Worm (Caenorhabditis elegans) whole organism, L3 larva: Measurements from ENCODE around the gene cpt-6.

Source experiments
- ama-1 ChIP-seq: fragments of 150-350 bp; optimal IDR thresholded peaks from 2 replicates; lab custom pipeline; 2018
- egl-27 ChIP-seq: sonication (generic microtip); optimal IDR thresholded peaks from 4 replicates; lab custom pipeline; 2017; ENCODE audit warnings: missing biosample characterization, missing genetic modification reagents, missing genetic modification characterization
- fkh-10 ChIP-seq: sonication (generic microtip); optimal IDR thresholded peaks from 2 replicates; lab custom pipeline; 2017; ENCODE audit warnings: missing biosample characterization, missing genetic modification reagents, missing genetic modification characterization
- lin-39 ChIP-seq: fragments of 150-350 bp; optimal IDR thresholded peaks from 2 replicates; lab custom pipeline; 2018; ENCODE audit warnings: missing biosample characterization, missing genetic modification reagents, missing genetic modification characterization
- mdl-1 ChIP-seq: fragments of 150-350 bp; optimal IDR thresholded peaks from 2 replicates; lab custom pipeline; 2014; ENCODE audit warnings: missing biosample characterization, missing genetic modification characterization
- nhr-12 ChIP-seq: fragments of 150-350 bp; optimal IDR thresholded peaks from 2 replicates; lab custom pipeline; 2014; ENCODE audit warnings: missing biosample characterization, missing genetic modification characterization
- nhr-23 ChIP-seq: fragments of 150-350 bp; optimal IDR thresholded peaks from 2 replicates; lab custom pipeline; 2014; ENCODE audit warnings: missing biosample characterization, missing genetic modification reagents, missing genetic modification characterization
- nhr-76 ChIP-seq: fragments of 150-350 bp; sonication (generic microtip); optimal IDR thresholded peaks from 5 replicates; lab custom pipeline; 2014; ENCODE audit warnings: missing biosample characterization, missing genetic modification characterization
- tbx-2 ChIP-seq: sonication (generic microtip); optimal IDR thresholded peaks from 2 replicates; lab custom pipeline; 2016; ENCODE audit warnings: mild to moderate bottlenecking, missing genetic modification characterization, missing compliant biosample characterization
- unc-62 ChIP-seq: fragments of 150-350 bp; sonication (generic microtip); optimal IDR thresholded peaks from 4 replicates; lab custom pipeline; 2014; ENCODE audit warnings: missing biosample characterization, missing genetic modification reagents, missing genetic modification characterization

ce11 chrV:6513786-6514430, 20.2 kb upstream of the cpt-6 start:
- TF ChIP-seq nhr-76 (tag; lab: Kevin White, UChicago) (no peak), ama-1 (lab: Kevin White, UChicago) (no peak), nhr-12 (tag; lab: Kevin White, UChicago) (no peak), mdl-1 (tag; lab: Kevin White, UChicago) (no peak), tbx-2 (no peak), unc-62 (GFP tag; lab: Kevin White, UChicago) (no peak), egl-27 (tag; lab: Kevin White, UChicago) (no peak), lin-39 (tag; lab: Kevin White, UChicago) (no peak), nhr-23 (peak; percentile 92), fkh-10 (no peak)
